Worm (Caenorhabditis elegans) whole organism, mixed stage, embryonic: ENCODE measurements around the gene Y113G7A.13.

Experiments
- M03D4.4 ChIP-seq: sonication (generic microtip); optimal IDR thresholded peaks from 2 replicates; lab custom pipeline; 2017; ENCODE audit warnings: mild to moderate bottlenecking, missing genetic modification characterization, missing compliant biosample characterization
- blmp-1 ChIP-seq: fragments of 150-350 bp; optimal IDR thresholded peaks from 2 replicates; lab custom pipeline; 2014; ENCODE audit warnings: missing biosample characterization, missing genetic modification characterization
- ceh-39 ChIP-seq: fragments of 150-350 bp; optimal IDR thresholded peaks from 2 replicates; lab custom pipeline; 2014; ENCODE audit warnings: missing biosample characterization, missing genetic modification characterization
- ceh-43 ChIP-seq: fragments of 200-800 bp; sonication (Bioruptor generic); optimal IDR thresholded peaks from 2 replicates; lab custom pipeline; 2018; ENCODE audit warnings: mild to moderate bottlenecking, missing genetic modification characterization, moderate library complexity, missing compliant biosample characterization
- ceh-83 ChIP-seq: fragments of 200-800 bp; sonication (Bioruptor generic); optimal IDR thresholded peaks from 2 replicates; lab custom pipeline; 2018; ENCODE audit warnings: mild to moderate bottlenecking, missing genetic modification characterization, missing compliant biosample characterization
- cnd-1 ChIP-seq: fragments of 200-800 bp; sonication (Bioruptor generic); optimal IDR thresholded peaks from 2 replicates; lab custom pipeline; 2018; ENCODE audit warnings: mild to moderate bottlenecking, missing genetic modification characterization, missing compliant biosample characterization
- drap-1 ChIP-seq: fragments of 200-800 bp; sonication (Bioruptor generic); optimal IDR thresholded peaks from 3 replicates; lab custom pipeline; 2018; ENCODE audit warnings: mild to moderate bottlenecking, missing genetic modification characterization, missing compliant biosample characterization
- elt-1 ChIP-seq: sonication (generic microtip); optimal IDR thresholded peaks from 2 replicates; lab custom pipeline; 2017; ENCODE audit warnings: missing genetic modification characterization, mild to moderate bottlenecking, missing compliant biosample characterization, antibody characterized with exemption, moderate library complexity, borderline replicate concordance; ENCODE audit not compliant: insufficient read depth
- elt-3 ChIP-seq: fragments of 150-350 bp; optimal IDR thresholded peaks from 2 replicates; lab custom pipeline; 2014; ENCODE audit warnings: missing biosample characterization, missing genetic modification characterization
- ham-2 ChIP-seq: fragments of 200-800 bp; sonication (Bioruptor generic); optimal IDR thresholded peaks from 2 replicates; lab custom pipeline; 2018; ENCODE audit warnings: mild to moderate bottlenecking, missing genetic modification characterization, missing compliant biosample characterization
- hlh-1 ChIP-seq: fragments of 150-350 bp; optimal IDR thresholded peaks from 2 replicates; lab custom pipeline; 2014; ENCODE audit warnings: missing biosample characterization, missing genetic modification reagents, missing genetic modification characterization
- lin-13 ChIP-seq: fragments of 150-350 bp; optimal IDR thresholded peaks from 2 replicates; lab custom pipeline; 2014; ENCODE audit warnings: missing biosample characterization, missing genetic modification characterization
- lin-32 ChIP-seq: fragments of 200-800 bp; sonication (Bioruptor generic); optimal IDR thresholded peaks from 2 replicates; lab custom pipeline; 2018; ENCODE audit warnings: mild to moderate bottlenecking, missing genetic modification characterization, missing compliant biosample characterization
- lsy-2 ChIP-seq: fragments of 150-350 bp; optimal IDR thresholded peaks from 2 replicates; lab custom pipeline; 2014; ENCODE audit warnings: missing biosample characterization, missing genetic modification characterization
- mep-1 ChIP-seq: fragments of 150-350 bp; optimal IDR thresholded peaks from 2 replicates; lab custom pipeline; 2017; ENCODE audit warnings: missing biosample characterization, missing genetic modification reagents, missing genetic modification characterization, inconsistent platforms
- mls-2 ChIP-seq: sonication (generic microtip); optimal IDR thresholded peaks from 2 replicates; lab custom pipeline; 2016; ENCODE audit warnings: mild to moderate bottlenecking, missing genetic modification characterization, moderate library complexity, missing compliant biosample characterization
- nhr-2 ChIP-seq: fragments of 150-350 bp; optimal IDR thresholded peaks from 2 replicates; lab custom pipeline; 2014; ENCODE audit warnings: missing biosample characterization, missing genetic modification characterization
- nhr-76 ChIP-seq: sonication (generic microtip); optimal IDR thresholded peaks from 2 replicates; lab custom pipeline; 2017; ENCODE audit warnings: missing biosample characterization, missing genetic modification characterization
- pha-4 ChIP-seq: fragments of 150-350 bp; optimal IDR thresholded peaks from 2 replicates; lab custom pipeline; 2018; ENCODE audit warnings: missing biosample characterization, missing genetic modification reagents, missing genetic modification characterization
- snpc-4 ChIP-seq: fragments of 150-350 bp; optimal IDR thresholded peaks from 2 replicates; lab custom pipeline; 2014; ENCODE audit warnings: missing biosample characterization, missing genetic modification characterization
- zip-8 ChIP-seq: fragments of 150-350 bp; optimal IDR thresholded peaks from 2 replicates; lab custom pipeline; 2014; ENCODE audit warnings: missing biosample characterization, missing genetic modification characterization

Gene Y113G7A.13

ce11 chrV:20196671-20197070 is 48.7 kb downstream of the Y113G7A.13 start, which contains the start of gene ftr-1:
ftr-1 (plus strand) TSS chrV:20196971.
- TF ChIP-seq ceh-83 (GFP tag; lab: Kevin White, UChicago) (no peak), mls-2 (no peak), ceh-39 (tag; lab: Kevin White, UChicago) (no peak), snpc-4 (tag; lab: Kevin White, UChicago) (no peak), lin-13 (tag; lab: Kevin White, UChicago) (no peak), ham-2 (no peak), nhr-2 (no peak), drap-1 (GFP tag; lab: Kevin White, UChicago) (no peak), zip-8 (no peak), mep-1 (tag; lab: Kevin White, UChicago) (no peak), lsy-2 (tag; lab: Kevin White, UChicago) (no peak), blmp-1 (tag; lab: Kevin White, UChicago) (no peak), ceh-43 (GFP tag; lab: Kevin White, UChicago) (no peak), elt-1 (no peak)
- TF ChIP-seq, all 35 proteins: peak for 0

DNA sequence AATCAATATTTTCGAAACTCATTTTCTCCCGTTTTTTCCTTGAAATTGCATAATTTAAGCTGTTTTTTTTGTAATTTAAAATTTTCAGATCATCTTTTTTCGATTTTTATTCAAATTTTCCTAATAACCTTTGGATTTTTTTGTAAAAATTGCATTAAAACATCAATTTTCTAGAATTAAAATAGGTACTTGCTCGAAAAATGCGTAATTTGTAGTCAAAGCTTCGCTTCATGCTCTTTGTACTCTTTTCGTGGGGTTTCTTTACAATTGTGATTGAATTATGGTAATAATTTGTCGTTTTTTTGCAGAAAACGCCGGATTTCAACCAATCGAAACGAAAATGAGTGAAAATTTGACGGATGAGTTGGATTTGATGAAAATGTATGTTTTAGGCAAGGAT is 51.0 kb downstream of the Y113G7A.13 start, which contains the start of gene fog-2:
Gene fog-2, plus strand, starts transcription at position 301 of the 400 bp plus-strand sequence.
- no peak for TF ChIP-seq hlh-1 (tag; lab: Kevin White, UChicago)
- no peak for TF ChIP-seq nhr-76 (tag; lab: Kevin White, UChicago)
- no peak for TF ChIP-seq cnd-1 (tag; lab: Kevin White, UChicago)
- TF ChIP-seq blmp-1 (tag; lab: Kevin White, UChicago) = no peak

ce11 chrV:20199658-20200057 is 51.7 kb downstream of the Y113G7A.13 start:
- TF ChIP-seq cnd-1 (tag; lab: Kevin White, UChicago) = no peak
- TF ChIP-seq elt-3 (tag; lab: Kevin White, UChicago) = no peak
- no peak for TF ChIP-seq nhr-2
- TF ChIP-seq pha-4 (tag; lab: Kevin White, UChicago) = no peak
- TF ChIP-seq lin-32 (GFP tag; lab: Kevin White, UChicago) = no peak
- no peak for TF ChIP-seq ceh-39 (tag; lab: Kevin White, UChicago)
- no peak for TF ChIP-seq mep-1 (tag; lab: Kevin White, UChicago)
- TF ChIP-seq ceh-83 (GFP tag; lab: Kevin White, UChicago) = no peak
- no peak for TF ChIP-seq ham-2
- TF ChIP-seq elt-1 = no peak
- no peak for TF ChIP-seq lin-13 (tag; lab: Kevin White, UChicago)
- TF ChIP-seq mls-2 = no peak
- no peak for TF ChIP-seq zip-8
- no peak for TF ChIP-seq M03D4.4 (tag; lab: Kevin White, UChicago)
